Worm (Caenorhabditis elegans) whole organism, L4 larva: ENCODE results near the gene Y49F6A.12.

ENCODE experiments used
- F26F4.8 ChIP-seq: fragments of 200-800 bp; sonication (Bioruptor generic); conservative IDR thresholded peaks from 2 replicates; pipeline ENCODE4 v1.3.6; 2022; ENCODE audit warnings: missing genetic modification characterization, missing compliant biosample characterization
- F37D6.2 ChIP-seq: sonication (generic microtip); optimal IDR thresholded peaks from 2 replicates; lab custom pipeline; 2016; ENCODE audit warnings: mild to moderate bottlenecking, missing genetic modification characterization, missing compliant biosample characterization
- R02D3.7 ChIP-seq: fragments of 150-350 bp; sonication (generic microtip); optimal IDR thresholded peaks from 3 replicates; lab custom pipeline; 2014; ENCODE audit warnings: missing biosample characterization, missing genetic modification characterization
- Y105C5A.15 ChIP-seq: fragments of 200-800 bp; sonication (Bioruptor generic); IDR thresholded peaks from 2 replicates; pipeline ENCODE4 v1.3.6; 2022; ENCODE audit warnings: missing genetic modification characterization, missing compliant biosample characterization
- Y48G9A.11 ChIP-seq: fragments of 200-800 bp; sonication (Bioruptor generic); IDR thresholded peaks from 2 replicates; pipeline ENCODE4 v1.3.6; 2022; ENCODE audit warnings: missing genetic modification reagents, missing genetic modification characterization, missing compliant biosample characterization
- Y5F2A.4 ChIP-seq: fragments of 200-800 bp; sonication (Bioruptor generic); optimal IDR thresholded peaks from 2 replicates; lab custom pipeline; 2018; ENCODE audit warnings: mild to moderate bottlenecking, missing genetic modification characterization, missing compliant biosample characterization
- ZK546.5 ChIP-seq, 2 experiments: sonication (generic microtip); optimal IDR thresholded peaks; 2 replicates each; lab custom pipeline; 2017; ENCODE audit warnings: missing biosample characterization in 2 of 2, missing genetic modification characterization in 2 of 2
- arid-1 ChIP-seq: fragments of 200-800 bp; sonication (Bioruptor generic); conservative IDR thresholded peaks from 2 replicates; pipeline ENCODE4 v1.3.6; 2022; ENCODE audit warnings: missing genetic modification reagents, missing genetic modification characterization, missing compliant biosample characterization
- attf-4 ChIP-seq: sonication (generic microtip); optimal IDR thresholded peaks from 3 replicates; lab custom pipeline; 2017; ENCODE audit warnings: missing biosample characterization, missing genetic modification characterization
- ceh-20 ChIP-seq: fragments of 200-800 bp; sonication (Bioruptor generic); IDR thresholded peaks from 2 replicates; pipeline ENCODE4 v1.3.6; 2022; ENCODE audit warnings: missing genetic modification reagents, missing genetic modification characterization, missing compliant biosample characterization
- ceh-28 ChIP-seq: fragments of 150-350 bp; optimal IDR thresholded peaks from 2 replicates; lab custom pipeline; 2014; ENCODE audit warnings: missing biosample characterization, missing genetic modification reagents, missing genetic modification characterization
- ceh-82 ChIP-seq: sonication (generic microtip); optimal IDR thresholded peaks from 2 replicates; lab custom pipeline; 2017; ENCODE audit warnings: missing biosample characterization, missing genetic modification characterization
- cey-2 ChIP-seq: sonication (generic microtip); optimal IDR thresholded peaks from 3 replicates; lab custom pipeline; 2017; ENCODE audit warnings: missing genetic modification characterization, mild to moderate bottlenecking, missing compliant biosample characterization, antibody characterized with exemption, borderline replicate concordance; ENCODE audit not compliant: insufficient read depth
- daf-16 ChIP-seq, 3 experiments: sonication (generic microtip); optimal IDR thresholded peaks; 2 replicates each; lab custom pipeline; 2016 to 2017; ENCODE audit warnings: missing genetic modification characterization in 3 of 3, missing genetic modification reagents in 3 of 3, mild to moderate bottlenecking in 2 of 3, missing compliant biosample characterization in 2 of 3, missing biosample characterization in 1 of 3, moderate library complexity in 1 of 3
- daf-8 ChIP-seq: fragments of 200-800 bp; sonication (Bioruptor generic); IDR thresholded peaks from 2 replicates; pipeline ENCODE4 v1.3.6; 2022; ENCODE audit warnings: missing genetic modification characterization, missing compliant biosample characterization
- dmd-6 ChIP-seq: fragments of 200-800 bp; sonication (Bioruptor generic); IDR thresholded peaks from 2 replicates; pipeline ENCODE4 v1.3.6; 2022; ENCODE audit warnings: missing genetic modification reagents, missing genetic modification characterization, missing compliant biosample characterization
- dpl-1 ChIP-seq: fragments of 150-350 bp; optimal IDR thresholded peaks from 2 replicates; lab custom pipeline; 2014; ENCODE audit warnings: missing biosample characterization, missing genetic modification reagents, missing genetic modification characterization
- dve-1 ChIP-seq: sonication (generic microtip); optimal IDR thresholded peaks from 2 replicates; lab custom pipeline; 2017; ENCODE audit warnings: antibody characterized with exemption, mild to moderate bottlenecking, missing genetic modification characterization, missing compliant biosample characterization; ENCODE audit not compliant: insufficient read depth
- egl-27 ChIP-seq: sonication (generic microtip); optimal IDR thresholded peaks from 3 replicates; lab custom pipeline; 2017; ENCODE audit warnings: missing biosample characterization, missing genetic modification reagents, missing genetic modification characterization
- gei-8 ChIP-seq: fragments of 200-800 bp; sonication (Bioruptor generic); optimal IDR thresholded peaks from 2 replicates; lab custom pipeline; 2018; ENCODE audit warnings: mild to moderate bottlenecking, missing genetic modification characterization, missing compliant biosample characterization
- hif-1 ChIP-seq, 2 experiments: sonication (generic microtip); optimal IDR thresholded peaks; 2 replicates each; lab custom pipeline; 2016 to 2017; ENCODE audit warnings: missing compliant biosample characterization in 2 of 2, missing genetic modification characterization in 2 of 2, missing genetic modification reagents in 2 of 2, missing genotype in 2 of 2, mild to moderate bottlenecking in 1 of 2
- hlh-11 ChIP-seq: fragments of 200-800 bp; sonication (Bioruptor generic); optimal IDR thresholded peaks from 2 replicates; lab custom pipeline; 2018; ENCODE audit warnings: mild to moderate bottlenecking, missing genetic modification characterization, missing compliant biosample characterization
- hlh-30 ChIP-seq: sonication (generic microtip); optimal IDR thresholded peaks from 2 replicates; lab custom pipeline; 2017; ENCODE audit warnings: antibody characterized with exemption, mild to moderate bottlenecking, missing genetic modification characterization, missing compliant biosample characterization; ENCODE audit not compliant: insufficient read depth
- hmg-1.1 ChIP-seq: fragments of 200-800 bp; sonication (Bioruptor generic); IDR thresholded peaks from 2 replicates; pipeline ENCODE4 v1.3.6; 2022; ENCODE audit warnings: missing genetic modification reagents, missing genetic modification characterization, missing compliant biosample characterization
- jun-1 ChIP-seq: fragments of 150-350 bp; optimal IDR thresholded peaks from 2 replicates; lab custom pipeline; 2014; ENCODE audit warnings: missing biosample characterization, missing genetic modification reagents, missing genetic modification characterization
- lin-1 ChIP-seq: fragments of 200-800 bp; sonication (Bioruptor generic); IDR thresholded peaks from 2 replicates; pipeline ENCODE4 v1.3.6; 2022; ENCODE audit warnings: missing genetic modification reagents, missing genetic modification characterization, missing compliant biosample characterization
- lin-13 ChIP-seq: fragments of 150-350 bp; optimal IDR thresholded peaks from 2 replicates; lab custom pipeline; 2014; ENCODE audit warnings: missing biosample characterization, missing genetic modification reagents, missing genetic modification characterization
- madf-9 ChIP-seq: fragments of 200-800 bp; sonication (Bioruptor generic); conservative IDR thresholded peaks from 2 replicates; pipeline ENCODE4 v1.3.6; 2022; ENCODE audit warnings: missing genetic modification reagents, missing genetic modification characterization, missing compliant biosample characterization
- mep-1 ChIP-seq: fragments of 150-350 bp; sonication (generic microtip); optimal IDR thresholded peaks from 3 replicates; lab custom pipeline; 2014; ENCODE audit warnings: missing biosample characterization, missing genetic modification characterization
- mes-2 ChIP-seq: sonication (generic microtip); optimal IDR thresholded peaks from 2 replicates; lab custom pipeline; 2016; ENCODE audit warnings: missing genotype, mild to moderate bottlenecking, missing genetic modification characterization, missing compliant biosample characterization; ENCODE audit not compliant: poor library complexity, severe bottlenecking
- nhr-10 ChIP-seq: fragments of 150-350 bp; optimal IDR thresholded peaks from 2 replicates; lab custom pipeline; 2014; ENCODE audit warnings: missing biosample characterization, missing genetic modification characterization
- nhr-11 ChIP-seq: fragments of 150-350 bp; optimal IDR thresholded peaks from 2 replicates; lab custom pipeline; 2014; ENCODE audit warnings: missing biosample characterization, missing genetic modification characterization
- nhr-111 ChIP-seq: fragments of 200-800 bp; sonication (Bioruptor generic); optimal IDR thresholded peaks from 2 replicates; lab custom pipeline; 2018; ENCODE audit warnings: mild to moderate bottlenecking, missing genetic modification characterization, missing compliant biosample characterization
- nhr-25 ChIP-seq: sonication (generic microtip); optimal IDR thresholded peaks from 2 replicates; lab custom pipeline; 2017; ENCODE audit warnings: missing genetic modification characterization, mild to moderate bottlenecking, missing compliant biosample characterization, antibody characterized with exemption, moderate library complexity, borderline replicate concordance; ENCODE audit not compliant: insufficient read depth
- nhr-28 ChIP-seq: fragments of 150-350 bp; optimal IDR thresholded peaks from 2 replicates; lab custom pipeline; 2014; ENCODE audit warnings: missing biosample characterization, missing genetic modification characterization
- nhr-42 ChIP-seq: fragments of 200-800 bp; sonication (Bioruptor generic); IDR thresholded peaks from 2 replicates; pipeline ENCODE4 v1.3.6; 2022; ENCODE audit warnings: missing genetic modification characterization, missing compliant biosample characterization
- nhr-6 ChIP-seq: fragments of 150-350 bp; optimal IDR thresholded peaks from 2 replicates; lab custom pipeline; 2014; ENCODE audit warnings: missing biosample characterization, missing genetic modification characterization
- php-3 ChIP-seq: fragments of 200-800 bp; sonication (Bioruptor generic); IDR thresholded peaks from 2 replicates; pipeline ENCODE4 v1.3.6; 2022; ENCODE audit warnings: missing genetic modification reagents, missing genetic modification characterization, missing compliant biosample characterization
- pqm-1 ChIP-seq: sonication (generic microtip); optimal IDR thresholded peaks from 2 replicates; lab custom pipeline; 2017; ENCODE audit warnings: missing biosample characterization, missing genetic modification characterization
- saeg-2 ChIP-seq: fragments of 200-800 bp; sonication (Bioruptor generic); IDR thresholded peaks from 2 replicates; pipeline ENCODE4 v1.3.6; 2022; ENCODE audit warnings: missing genetic modification reagents, missing genetic modification characterization, missing compliant biosample characterization
- sdz-12 ChIP-seq: fragments of 200-800 bp; sonication (Bioruptor generic); optimal IDR thresholded peaks from 2 replicates; lab custom pipeline; 2018; ENCODE audit warnings: mild to moderate bottlenecking, missing genetic modification characterization, missing compliant biosample characterization
- snpc-4 ChIP-seq: fragments of 150-350 bp; optimal IDR thresholded peaks from 2 replicates; lab custom pipeline; 2014; ENCODE audit warnings: missing biosample characterization, missing genetic modification characterization
- unc-130 ChIP-seq: sonication (generic microtip); optimal IDR thresholded peaks from 2 replicates; lab custom pipeline; 2016; ENCODE audit warnings: missing genetic modification reagents, missing genetic modification characterization, missing compliant biosample characterization
- unc-39 ChIP-seq: sonication (generic microtip); optimal IDR thresholded peaks from 2 replicates; lab custom pipeline; 2017; ENCODE audit warnings: missing biosample characterization, missing genetic modification characterization
- unc-62 ChIP-seq, 3 experiments: fragments of 150-350 bp in 1 of 3; sonication (generic microtip); optimal IDR thresholded peaks in 2 of 3; peaks in 1 of 3; 1 replicate in 1 of 3; 2 replicates in 2 of 3; lab custom pipeline; 2014 to 2017; ENCODE audit warnings: missing biosample characterization in 3 of 3, missing genetic modification characterization in 3 of 3, missing genetic modification reagents in 3 of 3, missing genotype in 1 of 3
- zag-1 ChIP-seq: fragments of 150-350 bp; optimal IDR thresholded peaks from 2 replicates; lab custom pipeline; 2014; ENCODE audit warnings: missing biosample characterization, missing genetic modification characterization
- zfp-2 ChIP-seq: sonication (generic microtip); optimal IDR thresholded peaks from 2 replicates; lab custom pipeline; 2016; ENCODE audit warnings: mild to moderate bottlenecking, missing genetic modification characterization, missing compliant biosample characterization
- zip-2 ChIP-seq: fragments of 150-350 bp; optimal IDR thresholded peaks from 2 replicates; lab custom pipeline; 2014; ENCODE audit warnings: missing biosample characterization, missing genetic modification characterization
- ztf-11 ChIP-seq: fragments of 150-350 bp; optimal IDR thresholded peaks from 2 replicates; lab custom pipeline; 2014; ENCODE audit warnings: missing biosample characterization, missing genetic modification characterization

Gene Y49F6A.12

DNA sequence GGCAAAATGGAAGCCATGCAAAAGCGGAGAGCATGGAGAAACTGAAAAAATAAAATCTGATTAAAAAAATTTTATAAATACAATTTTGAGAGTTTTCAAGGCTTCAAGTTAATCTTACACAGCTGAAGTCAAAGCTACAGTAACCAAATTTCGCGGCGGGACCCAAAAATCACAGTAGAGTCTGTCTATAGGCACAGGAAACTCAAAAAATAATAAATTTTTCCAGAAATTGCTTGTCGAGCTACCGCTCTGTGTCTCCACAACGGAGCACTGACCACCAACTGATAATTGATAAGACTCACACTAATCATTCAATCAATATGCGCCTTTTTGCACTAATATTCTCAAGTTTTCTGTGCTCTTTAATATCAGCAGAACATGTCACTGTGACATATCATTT, 45.1 kb upstream of the Y49F6A.12 start, which contains the start of gene W10G11.19:
Gene W10G11.19, plus strand, starts transcription at position 301 of the 400 bp plus-strand sequence.
- no peak for TF ChIP-seq R02D3.7 (tag; lab: Kevin White, UChicago)
- TF ChIP-seq dmd-6 (GFP tag; lab: Robert Waterston, UW), result peak; percentile 21; the same call in 1 of the 2 replicates
- TF ChIP-seq F26F4.8, result no peak
- TF ChIP-seq egl-27 (tag; lab: Kevin White, UChicago), result no peak
- TF ChIP-seq lin-13 (GFP tag; lab: Kevin White, UChicago), result no peak
- no peak for TF ChIP-seq hmg-1.1 (GFP tag; lab: Robert Waterston, UW)
- TF ChIP-seq nhr-111 (GFP tag; lab: Kevin White, UChicago), result no peak
- TF ChIP-seq Y48G9A.11, result no peak
- no peak for TF ChIP-seq ZK546.5 (tag; optimal IDR thresholded peaks at IDR 0.05; lab: Kevin White, UChicago)
- TF ChIP-seq ceh-20 (GFP tag; lab: Robert Waterston, UW), result no peak
- no peak for TF ChIP-seq saeg-2
- TF ChIP-seq nhr-6, result no peak
- no peak for TF ChIP-seq hif-1 (tag; optimal IDR thresholded peaks at IDR 0.05; lab: Kevin White, UChicago)
- TF ChIP-seq Y105C5A.15 (GFP tag; lab: Robert Waterston, UW), result no peak
- no peak for TF ChIP-seq unc-130
- peak; percentile 13 for TF ChIP-seq pqm-1 (tag; lab: Kevin White, UChicago)
- no peak for TF ChIP-seq daf-16 (GFP tag; optimal IDR thresholded peaks at IDR 0.05; lab: Kevin White, UChicago)
- TF ChIP-seq daf-16 (tag; optimal IDR thresholded peaks at IDR 0.05; lab: Kevin White, UChicago), result peak; percentile 28
- TF ChIP-seq unc-62 (GFP tag; optimal IDR thresholded peaks at IDR 0.05 in 1 of 2; lab: Kevin White, UChicago), result peak in 1 of 2 experiments; percentile 7
- TF ChIP-seq unc-62 (tag; optimal IDR thresholded peaks at IDR 0.05; lab: Kevin White, UChicago), result no peak
- no peak for TF ChIP-seq zag-1 (tag; lab: Kevin White, UChicago)
- TF ChIP-seq lin-1 (GFP tag; lab: Robert Waterston, UW), result no peak
- TF ChIP-seq mes-2 (tag; lab: Kevin White, UChicago), result no peak
- no peak for TF ChIP-seq snpc-4 (tag; lab: Kevin White, UChicago)
- no peak for TF ChIP-seq ztf-11 (tag; lab: Kevin White, UChicago)
- TF ChIP-seq hlh-11 (tag; lab: Kevin White, UChicago), result peak; percentile 18
- TF ChIP-seq hlh-30 (tag; lab: Kevin White, UChicago), result no peak
- no peak for TF ChIP-seq unc-39 (tag; lab: Kevin White, UChicago)
- TF ChIP-seq sdz-12, result no peak
- no peak for TF ChIP-seq php-3 (GFP tag; lab: Robert Waterston, UW)
- no peak for TF ChIP-seq zfp-2 (tag; lab: Kevin White, UChicago)

DNA sequence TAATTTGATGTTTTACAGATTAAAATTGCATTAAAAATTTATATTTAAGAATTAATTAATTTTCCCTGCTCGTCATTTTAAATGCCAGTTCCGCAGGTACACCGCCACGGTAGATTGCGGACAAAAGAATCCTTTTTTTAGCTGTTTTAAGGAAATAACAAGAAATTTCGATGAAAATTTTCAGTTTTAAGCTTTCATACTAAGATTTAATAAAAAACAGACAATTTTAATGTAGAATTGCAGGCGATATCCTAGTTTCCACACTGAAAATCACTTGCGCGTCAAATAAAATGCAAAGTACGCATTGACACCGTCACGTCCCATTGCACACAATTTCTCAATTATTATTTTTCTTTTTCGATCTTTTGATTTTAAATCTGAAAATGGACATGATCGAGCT, 42.0 kb upstream of the Y49F6A.12 start, which contains the start of gene dnc-3:
Gene dnc-3, plus strand, starts transcription at position 272 of the 400 bp plus-strand sequence.
- TF ChIP-seq nhr-10 (tag; lab: Kevin White, UChicago) (no peak), attf-4 (tag; lab: Kevin White, UChicago) (no peak), cey-2 (tag; lab: Kevin White, UChicago) (no peak), sdz-12 (no peak), ceh-82 (tag; lab: Kevin White, UChicago) (no peak), dve-1 (tag; lab: Kevin White, UChicago) (peak; percentile 48), arid-1 (GFP tag; lab: Robert Waterston, UW) (no peak), ceh-28 (no peak), nhr-11 (tag; lab: Kevin White, UChicago) (peak; percentile 25), nhr-42 (GFP tag; lab: Robert Waterston, UW) (no peak), ceh-20 (GFP tag; lab: Robert Waterston, UW) (no peak), dpl-1 (GFP tag; lab: Kevin White, UChicago) (peak; percentile 16), Y48G9A.11 (no peak), daf-8 (no peak), jun-1 (no peak), mep-1 (tag; lab: Kevin White, UChicago) (peak; percentile 66), F26F4.8 (no peak), zip-2 (peak; percentile 21), nhr-28 (tag; lab: Kevin White, UChicago) (no peak), nhr-25 (tag; lab: Kevin White, UChicago) (no peak), madf-9 (GFP tag; lab: Robert Waterston, UW) (no peak), Y5F2A.4 (GFP tag; lab: Kevin White, UChicago) (no peak), F37D6.2 (peak; percentile 39), unc-130 (no peak), gei-8 (GFP tag; lab: Kevin White, UChicago) (no peak), hlh-11 (tag; lab: Kevin White, UChicago) (peak; percentile 40), lin-13 (GFP tag; lab: Kevin White, UChicago) (no peak)
